Fruit fly (Drosophila melanogaster) whole organism, prepupa: Measurements from ENCODE around the gene RIOK2.

Source experiments
- Blimp-1 ChIP-seq: fragments of 200-800 bp; sonication (Bioruptor generic); optimal IDR thresholded peaks from 3 replicates; lab custom pipeline; 2017; ENCODE audit warnings: missing biosample characterization, missing genetic modification characterization, mild to moderate bottlenecking, moderate library complexity, missing genetic modification reagents
- CG11294 ChIP-seq: fragments of 200-800 bp; sonication (Bioruptor generic); IDR thresholded peaks from 2 replicates; pipeline ENCODE4 v1.3.6; 2022; ENCODE audit warnings: missing biosample characterization, missing genetic modification characterization
- CG11762 ChIP-seq: fragments of 200-800 bp; sonication (Bioruptor generic); optimal IDR thresholded peaks from 3 replicates; lab custom pipeline; 2016; ENCODE audit warnings: missing biosample characterization, missing genetic modification characterization; ENCODE audit not compliant: insufficient read depth
- CG15336 ChIP-seq: fragments of 200-800 bp; sonication (Bioruptor generic); IDR thresholded peaks from 2 replicates; pipeline ENCODE4 v1.3.6; 2022; ENCODE audit warnings: missing biosample characterization, missing genetic modification characterization
- CG1621 ChIP-seq: fragments of 200-800 bp; sonication (Bioruptor generic); optimal IDR thresholded peaks from 3 replicates; lab custom pipeline; 2018; ENCODE audit warnings: missing biosample characterization, mild to moderate bottlenecking, missing genetic modification characterization
- CG16779 ChIP-seq: fragments of 200-800 bp; sonication (Bioruptor generic); optimal IDR thresholded peaks from 3 replicates; lab custom pipeline; 2017; ENCODE audit warnings: missing biosample characterization, mild to moderate bottlenecking, missing genetic modification characterization
- CG31627 ChIP-seq: fragments of 200-800 bp; sonication (Bioruptor generic); optimal IDR thresholded peaks from 3 replicates; lab custom pipeline; 2016; ENCODE audit warnings: missing biosample characterization, missing genetic modification characterization
- CG32006 ChIP-seq: fragments of 200-800 bp; sonication (Bioruptor generic); optimal IDR thresholded peaks from 3 replicates; lab custom pipeline; 2017; ENCODE audit warnings: missing biosample characterization, mild to moderate bottlenecking, missing genetic modification characterization
- CG34406 ChIP-seq: fragments of 200-800 bp; sonication (Bioruptor generic); optimal IDR thresholded peaks from 3 replicates; lab custom pipeline; 2016; ENCODE audit warnings: missing biosample characterization, missing genetic modification characterization
- CG3919 ChIP-seq: fragments of 200-800 bp; sonication (Bioruptor generic); optimal IDR thresholded peaks from 3 replicates; lab custom pipeline; 2016; ENCODE audit warnings: missing biosample characterization, missing genetic modification characterization
- CG6163 ChIP-seq: fragments of 200-800 bp; sonication (Bioruptor generic); IDR thresholded peaks from 3 replicates; pipeline ENCODE4 v1.3.6; 2022; ENCODE audit warnings: missing biosample characterization, missing genetic modification characterization
- CG6792 ChIP-seq: fragments of 200-800 bp; sonication (Bioruptor generic); optimal IDR thresholded peaks from 3 replicates; lab custom pipeline; 2016; ENCODE audit warnings: missing biosample characterization, missing genetic modification characterization
- CG6808 ChIP-seq: fragments of 200-800 bp; sonication (Bioruptor generic); optimal IDR thresholded peaks from 3 replicates; lab custom pipeline; 2017; ENCODE audit warnings: missing biosample characterization, missing genetic modification characterization, mild to moderate bottlenecking, moderate library complexity, missing genetic modification reagents
- CG7368 ChIP-seq: fragments of 200-800 bp; sonication (Bioruptor generic); optimal IDR thresholded peaks from 3 replicates; lab custom pipeline; 2016; ENCODE audit warnings: missing biosample characterization, missing genetic modification characterization
- CG8119 ChIP-seq: fragments of 200-800 bp; sonication (Bioruptor generic); IDR thresholded peaks from 3 replicates; pipeline ENCODE4 v1.3.6; 2022; ENCODE audit warnings: missing biosample characterization, missing genetic modification characterization
- CG8319 ChIP-seq: fragments of 200-800 bp; sonication (Bioruptor generic); optimal IDR thresholded peaks from 3 replicates; lab custom pipeline; 2016; ENCODE audit warnings: missing biosample characterization, missing genetic modification characterization
- CG9139 ChIP-seq: fragments of 200-800 bp; sonication (Bioruptor generic); optimal IDR thresholded peaks from 3 replicates; lab custom pipeline; 2017; ENCODE audit warnings: missing biosample characterization, mild to moderate bottlenecking, missing genetic modification characterization
- Eip78C ChIP-seq: fragments of 200-800 bp; sonication (Bioruptor generic); peaks from one replicate; lab custom pipeline; 2016; ENCODE audit warnings: missing biosample characterization, missing genetic modification characterization
- Ets21C ChIP-seq: fragments of 200-800 bp; sonication (Bioruptor generic); optimal IDR thresholded peaks from 3 replicates; lab custom pipeline; 2016; ENCODE audit warnings: missing biosample characterization, missing genetic modification characterization
- Ets96B ChIP-seq: fragments of 200-800 bp; optimal IDR thresholded peaks from 2 replicates; lab custom pipeline; 2019; ENCODE audit warnings: missing biosample characterization, mild to moderate bottlenecking, missing genetic modification characterization, moderate library complexity
- Hr38 ChIP-seq: sonication (Bioruptor generic); optimal IDR thresholded peaks from 2 replicates; lab custom pipeline; 2016; ENCODE audit warnings: missing biosample characterization, missing genetic modification characterization
- Hr39 ChIP-seq: fragments of 200-800 bp; sonication (Bioruptor generic); optimal IDR thresholded peaks from 2 replicates; lab custom pipeline; 2016; ENCODE audit warnings: missing biosample characterization, missing genetic modification characterization
- Lpt ChIP-seq: fragments of 200-800 bp; sonication (Bioruptor generic); optimal IDR thresholded peaks from 3 replicates; lab custom pipeline; 2016; ENCODE audit warnings: missing biosample characterization, missing genetic modification characterization
- OdsH ChIP-seq: fragments of 200-800 bp; sonication (Bioruptor generic); optimal IDR thresholded peaks from 3 replicates; lab custom pipeline; 2016; ENCODE audit warnings: missing biosample characterization, missing genetic modification characterization
- Sox102F ChIP-seq: fragments of 200-800 bp; sonication (Bioruptor generic); optimal IDR thresholded peaks from 2 replicates; lab custom pipeline; 2016; ENCODE audit warnings: missing biosample characterization, mild to moderate bottlenecking, missing genetic modification characterization
- Sox15 ChIP-seq: fragments of 200-800 bp; sonication (Bioruptor generic); optimal IDR thresholded peaks from 3 replicates; lab custom pipeline; 2016; ENCODE audit warnings: missing biosample characterization, missing genetic modification characterization
- achi ChIP-seq: fragments of 200-800 bp; sonication (Bioruptor generic); optimal IDR thresholded peaks from 3 replicates; lab custom pipeline; 2016; ENCODE audit warnings: missing biosample characterization, missing genetic modification characterization
- acj6 ChIP-seq: fragments of 200-800 bp; sonication (Bioruptor generic); optimal IDR thresholded peaks from 3 replicates; lab custom pipeline; 2016; ENCODE audit warnings: missing biosample characterization, missing genetic modification characterization
- cyc ChIP-seq: fragments of 200-800 bp; sonication (Bioruptor generic); optimal IDR thresholded peaks from 3 replicates; lab custom pipeline; 2016; ENCODE audit warnings: missing biosample characterization, missing genetic modification characterization
- dac ChIP-seq: fragments of 200-800 bp; sonication (Bioruptor generic); optimal IDR thresholded peaks from 2 replicates; lab custom pipeline; 2017; ENCODE audit warnings: missing biosample characterization, mild to moderate bottlenecking, missing genetic modification characterization
- dsx ChIP-seq: fragments of 200-800 bp; optimal IDR thresholded peaks from 3 replicates; lab custom pipeline; 2019; ENCODE audit warnings: missing biosample characterization, mild to moderate bottlenecking, missing genetic modification characterization, moderate library complexity; ENCODE audit not compliant: poor library complexity, severe bottlenecking
- fd59A ChIP-seq: fragments of 200-800 bp; sonication (Bioruptor generic); optimal IDR thresholded peaks from 2 replicates; lab custom pipeline; 2017; ENCODE audit warnings: missing biosample characterization, mild to moderate bottlenecking, missing genetic modification characterization, missing genetic modification reagents
- fkh ChIP-seq: fragments of 200-800 bp; sonication (Bioruptor generic); optimal IDR thresholded peaks from 3 replicates; lab custom pipeline; 2017; ENCODE audit warnings: missing biosample characterization, mild to moderate bottlenecking, missing genetic modification characterization, moderate library complexity
- lz ChIP-seq: fragments of 200-800 bp; sonication (Bioruptor generic); optimal IDR thresholded peaks from 3 replicates; lab custom pipeline; 2016; ENCODE audit warnings: missing biosample characterization, missing genetic modification characterization
- pdm3 ChIP-seq: fragments of 200-800 bp; sonication (Bioruptor generic); optimal IDR thresholded peaks from 3 replicates; lab custom pipeline; 2016; ENCODE audit warnings: missing biosample characterization, missing genetic modification characterization
- salr ChIP-seq, 2 experiments: fragments of 200-800 bp; sonication (Bioruptor generic); optimal IDR thresholded peaks; 3 replicates each; lab custom pipeline; 2016 to 2018; ENCODE audit warnings: missing biosample characterization in 2 of 2, missing genetic modification characterization in 2 of 2, mild to moderate bottlenecking in 1 of 2
- spab ChIP-seq: fragments of 200-800 bp; sonication (Bioruptor generic); optimal IDR thresholded peaks from 2 replicates; lab custom pipeline; 2017; ENCODE audit warnings: missing biosample characterization, mild to moderate bottlenecking, missing genetic modification characterization, missing genetic modification reagents
- topi ChIP-seq: fragments of 200-800 bp; sonication (Bioruptor generic); optimal IDR thresholded peaks from 3 replicates; lab custom pipeline; 2016; ENCODE audit warnings: missing biosample characterization, missing genetic modification characterization

The RIOK2 gene

DNA sequence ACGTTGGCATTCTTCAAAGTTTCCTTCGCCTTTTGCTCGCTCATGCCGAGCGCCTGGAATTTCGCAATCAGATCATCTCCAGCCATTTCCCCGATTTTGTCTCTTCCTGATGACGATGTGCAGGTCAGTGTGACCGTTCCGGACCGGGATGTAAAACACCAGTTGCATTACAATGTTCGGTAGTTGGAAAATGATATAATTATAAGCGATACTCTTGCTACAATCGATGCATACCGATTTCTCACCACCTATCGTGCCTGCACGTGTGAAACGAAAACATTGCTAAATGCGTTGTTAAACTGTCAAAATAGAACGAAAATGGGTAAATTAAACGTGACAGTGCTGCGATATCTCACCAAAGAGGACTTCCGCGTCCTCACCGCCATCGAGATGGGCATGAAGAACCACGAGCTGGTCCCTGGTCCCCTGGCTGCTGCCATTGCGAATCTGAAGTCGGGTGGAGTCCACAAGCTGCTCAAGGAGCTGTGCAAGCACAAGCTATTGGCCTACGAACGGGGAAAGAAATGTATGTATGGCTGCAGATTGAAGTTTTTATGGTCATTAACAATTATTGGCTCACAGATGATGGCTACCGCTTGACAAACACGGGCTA is at the start of gene RIOK2, which contains the start of gene GlnRS:
TSS of gene RIOK2 (plus strand) at position 256 of the 613 bp plus-strand sequence.
TSS of gene GlnRS (minus strand) at position 133 of the 613 bp plus-strand sequence.
- TF ChIP-seq CG7368 (GFP tag; lab: Kevin White, UChicago) (no peak), CG32006 (GFP tag; lab: Kevin White, UChicago) (no peak), salr (GFP tag; optimal IDR thresholded peaks at IDR 0.05; lab: Kevin White, UChicago) (no peak), fd59A (GFP tag; lab: Kevin White, UChicago) (no peak), Hr38 (GFP tag; lab: Kevin White, UChicago) (no peak), dsx (GFP tag; lab: Kevin White, UChicago) (no peak), CG6792 (no peak), Lpt (GFP tag; lab: Kevin White, UChicago) (no peak), Eip78C (GFP tag; lab: Kevin White, UChicago) (no peak), CG1621 (tag; lab: Kevin White, UChicago) (peak; percentile 33), lz (GFP tag; lab: Kevin White, UChicago) (no peak), CG15336 (GFP tag; lab: Robert Waterston, UW) (peak; percentile 31; the same call in 1 of the 2 replicates), Hr39 (no peak), achi (GFP tag; lab: Kevin White, UChicago) (peak; percentile 45)

DNA sequence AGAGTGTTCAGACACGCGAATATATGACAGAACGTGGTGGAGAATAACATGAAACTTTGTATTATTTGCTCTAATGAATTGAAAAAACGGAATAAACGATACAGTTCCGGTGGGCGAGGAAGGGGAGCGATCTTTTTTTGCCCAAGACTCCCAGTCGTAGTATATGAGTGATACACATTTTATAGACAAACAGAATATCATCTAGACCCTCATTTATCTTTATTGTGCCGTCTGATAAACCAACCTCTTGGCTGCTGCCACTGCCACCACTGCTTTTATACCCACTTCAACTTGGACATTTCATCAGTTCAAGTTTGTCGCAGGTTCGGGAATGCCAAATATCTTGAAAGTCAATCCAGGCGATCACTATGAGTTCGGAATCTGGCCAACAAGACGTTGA is 49.6 kb upstream of the RIOK2 start, which contains the start of gene CG31106:
TSS of gene CG31106 (plus strand) at position 301 of the 400 bp plus-strand sequence.
- no peak for TF ChIP-seq Hr39
- no peak for TF ChIP-seq CG8319 (GFP tag; lab: Kevin White, UChicago)
- no peak for TF ChIP-seq Blimp-1 (GFP tag; lab: Kevin White, UChicago)
- TF ChIP-seq acj6 (GFP tag; lab: Kevin White, UChicago), result no peak
- TF ChIP-seq CG6808 (GFP tag; lab: Kevin White, UChicago), result no peak
- TF ChIP-seq CG15336 (GFP tag; lab: Robert Waterston, UW), result no peak
- no peak for TF ChIP-seq CG6163 (GFP tag; lab: Robert Waterston, UW)

DNA sequence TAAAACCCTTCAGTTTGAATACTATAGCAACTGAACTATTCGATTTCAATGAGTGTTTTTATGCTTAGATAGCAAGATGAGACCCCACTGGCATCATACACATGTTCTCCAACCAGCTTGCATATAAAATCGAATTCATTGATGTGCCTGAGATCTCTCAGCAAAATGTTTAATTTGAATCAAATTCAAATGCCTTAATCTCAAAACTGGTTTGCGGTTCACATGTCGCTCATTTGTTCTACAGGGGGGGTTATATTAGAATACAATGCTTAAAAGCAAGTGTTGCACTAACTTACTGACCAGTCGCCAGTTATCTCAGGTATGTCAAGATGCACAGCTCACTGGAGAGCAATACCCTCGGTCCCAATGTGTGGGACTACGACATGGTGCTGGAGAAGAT is 46.6 kb upstream of the RIOK2 start, which contains the start of gene CG31103:
TSS of gene CG31103 (plus strand) at position 301 of the 400 bp plus-strand sequence.
- no peak for TF ChIP-seq CG31627 (GFP tag; lab: Kevin White, UChicago)
- TF ChIP-seq CG7368 (GFP tag; lab: Kevin White, UChicago), result no peak
- TF ChIP-seq CG3919 (GFP tag; lab: Kevin White, UChicago), result no peak
- TF ChIP-seq CG16779, result no peak
- no peak for TF ChIP-seq Hr38 (GFP tag; lab: Kevin White, UChicago)
- no peak for TF ChIP-seq cyc
- TF ChIP-seq CG34406 (GFP tag; lab: Kevin White, UChicago), result no peak
- TF ChIP-seq OdsH (GFP tag; lab: Kevin White, UChicago), result no peak
- TF ChIP-seq dac (GFP tag; lab: Kevin White, UChicago), result no peak
- no peak for TF ChIP-seq Ets96B (tag; lab: Kevin White, UChicago)
- TF ChIP-seq CG6163 (GFP tag; lab: Robert Waterston, UW), result no peak
- no peak for TF ChIP-seq fkh
- TF ChIP-seq CG8119 (GFP tag; lab: Robert Waterston, UW), result no peak
- no peak for TF ChIP-seq topi (GFP tag; lab: Kevin White, UChicago)

DNA sequence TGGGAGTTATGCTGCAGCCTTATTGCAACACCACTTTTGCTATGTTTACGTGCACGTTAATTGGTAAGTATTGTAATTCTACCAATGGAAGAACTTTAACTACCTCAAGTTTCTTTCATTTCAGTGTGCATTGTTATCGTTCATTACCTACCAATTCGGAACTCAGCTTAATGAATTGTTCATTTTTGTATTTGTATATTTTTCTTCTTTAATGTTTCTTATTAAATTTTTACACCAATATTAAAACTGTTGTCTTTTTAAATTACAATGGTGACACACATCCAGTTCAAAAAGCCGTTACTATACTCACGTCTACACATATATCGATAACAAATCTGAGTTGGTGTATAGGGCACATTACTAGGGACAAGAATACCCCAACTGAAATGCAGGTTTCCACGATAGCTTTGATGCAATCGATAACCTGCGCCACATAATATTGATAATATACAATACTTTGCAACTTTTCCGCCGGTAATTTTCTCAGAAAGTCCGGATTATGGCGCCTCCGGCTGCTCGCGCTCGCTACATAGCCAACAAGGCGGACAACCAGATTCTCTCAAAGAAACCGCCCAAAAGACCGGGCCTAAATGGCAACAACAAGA is 44.3 kb upstream of the RIOK2 start, which contains the start of gene Alg9:
TSS of gene Alg9 (plus strand) at position 387 of the 605 bp plus-strand sequence.
- TF ChIP-seq dac (GFP tag; lab: Kevin White, UChicago), result no peak
- no peak for TF ChIP-seq achi (GFP tag; lab: Kevin White, UChicago)
- no peak for TF ChIP-seq Sox15 (GFP tag; lab: Kevin White, UChicago)
- no peak for TF ChIP-seq Hr38 (GFP tag; lab: Kevin White, UChicago)
- no peak for TF ChIP-seq CG32006 (GFP tag; lab: Kevin White, UChicago)
- TF ChIP-seq CG11762 (GFP tag; lab: Kevin White, UChicago), result no peak
- no peak for TF ChIP-seq CG11294
- TF ChIP-seq CG9139 (GFP tag; lab: Kevin White, UChicago), result no peak
- TF ChIP-seq OdsH (GFP tag; lab: Kevin White, UChicago), result no peak
- TF ChIP-seq CG8119 (GFP tag; lab: Robert Waterston, UW), result no peak
- no peak for TF ChIP-seq spab (GFP tag; lab: Kevin White, UChicago)
- no peak for TF ChIP-seq pdm3
- no peak for TF ChIP-seq Sox102F (GFP tag; lab: Kevin White, UChicago)
- no peak for TF ChIP-seq CG6792
- no peak for TF ChIP-seq Ets21C (GFP tag; lab: Kevin White, UChicago)
